Worm (Caenorhabditis elegans) whole organism, young adult: Measurements from ENCODE around the gene F42E8.1.
A peak's percentile ranks its signal among the peaks of the same experiment; 100 is the strongest.

Source experiments
- B0019.2 ChIP-seq: fragments of 200-800 bp; sonication (Bioruptor generic); conservative IDR thresholded peaks from 2 replicates; pipeline ENCODE4 v1.3.6; 2022; ENCODE audit warnings: missing genetic modification reagents, missing genetic modification characterization, missing compliant biosample characterization
- B0261.1 ChIP-seq: sonication (generic microtip); optimal IDR thresholded peaks from 2 replicates; lab custom pipeline; 2016; ENCODE audit warnings: mild to moderate bottlenecking, missing genetic modification characterization, moderate library complexity, missing compliant biosample characterization
- B0336.3 ChIP-seq: fragments of 200-800 bp; sonication (Bioruptor generic); IDR thresholded peaks from 2 replicates; pipeline ENCODE4 v1.3.6; 2022; ENCODE audit warnings: missing genetic modification characterization, missing compliant biosample characterization
- C06A6.2 ChIP-seq: fragments of 200-800 bp; sonication (Bioruptor generic); conservative IDR thresholded peaks from 2 replicates; pipeline ENCODE4 v1.3.6; 2022; ENCODE audit warnings: missing genetic modification characterization, missing compliant biosample characterization
- F39B2.1 ChIP-seq: fragments of 200-800 bp; sonication (Bioruptor generic); IDR thresholded peaks from 2 replicates; pipeline ENCODE4 v1.3.6; 2022; ENCODE audit warnings: missing genetic modification reagents, missing genetic modification characterization, missing compliant biosample characterization
- F57C9.4 ChIP-seq: sonication (generic microtip); optimal IDR thresholded peaks from 2 replicates; lab custom pipeline; 2017; ENCODE audit warnings: mild to moderate bottlenecking, missing genetic modification characterization, missing compliant biosample characterization
- K12H6.12 ChIP-seq: fragments of 200-800 bp; sonication (Bioruptor generic); optimal IDR thresholded peaks from 2 replicates; lab custom pipeline; 2018; ENCODE audit warnings: mild to moderate bottlenecking, missing genetic modification characterization, missing compliant biosample characterization
- Y53F4B.3 ChIP-seq: fragments of 200-800 bp; sonication (Bioruptor generic); IDR thresholded peaks from 2 replicates; pipeline ENCODE4 v1.3.6; 2022; ENCODE audit warnings: missing genetic modification reagents, missing genetic modification characterization, missing compliant biosample characterization
- ama-1 ChIP-seq, 3 experiments: fragments of 150-350 bp in 1 of 3; sonication (generic microtip) in 2 of 3; optimal IDR thresholded peaks; 2 replicates each; lab custom pipeline; 2014 to 2018; ENCODE audit warnings: missing biosample characterization in 2 of 3, missing genetic modification characterization in 2 of 3, missing genetic modification reagents in 2 of 3
- atf-7 ChIP-seq: sonication (generic microtip); optimal IDR thresholded peaks from 2 replicates; lab custom pipeline; 2017; ENCODE audit warnings: mild to moderate bottlenecking, missing genetic modification characterization, missing compliant biosample characterization
- attf-5 ChIP-seq: fragments of 200-800 bp; sonication (Bioruptor generic); optimal IDR thresholded peaks from 2 replicates; lab custom pipeline; 2018; ENCODE audit warnings: mild to moderate bottlenecking, missing genetic modification characterization, missing compliant biosample characterization
- attf-6 ChIP-seq: fragments of 200-800 bp; sonication (Bioruptor generic); IDR thresholded peaks from 2 replicates; pipeline ENCODE4 v1.3.6; 2022; ENCODE audit warnings: missing genetic modification reagents, missing genetic modification characterization, missing compliant biosample characterization
- cebp-1 ChIP-seq, 2 experiments: fragments of 200-800 bp in 1 of 2; sonication (Bioruptor generic) in 1 of 2; sonication (generic microtip) in 1 of 2; IDR thresholded peaks in 1 of 2; optimal IDR thresholded peaks in 1 of 2; 2 replicates each; pipeline versions ENCODE4 v1.3.6 to Lab custom; 2017 to 2022; ENCODE audit warnings: missing compliant biosample characterization in 2 of 2, missing genetic modification characterization in 2 of 2, mild to moderate bottlenecking in 1 of 2, missing genetic modification reagents in 1 of 2, moderate library complexity in 1 of 2
- ceh-58 ChIP-seq: fragments of 200-800 bp; sonication (Bioruptor generic); IDR thresholded peaks from 2 replicates; pipeline ENCODE4 v1.3.6; 2022; ENCODE audit warnings: missing genetic modification characterization, missing compliant biosample characterization
- ceh-79 ChIP-seq: sonication (generic microtip); optimal IDR thresholded peaks from 2 replicates; lab custom pipeline; 2017; ENCODE audit warnings: mild to moderate bottlenecking, missing genetic modification characterization, missing compliant biosample characterization
- chd-7 ChIP-seq: sonication (generic microtip); optimal IDR thresholded peaks from 2 replicates; lab custom pipeline; 2016; ENCODE audit warnings: mild to moderate bottlenecking, missing genetic modification characterization, moderate library complexity, missing compliant biosample characterization
- dpff-1 ChIP-seq: sonication (generic microtip); optimal IDR thresholded peaks from 2 replicates; lab custom pipeline; 2017; ENCODE audit warnings: mild to moderate bottlenecking, missing genetic modification characterization, missing compliant biosample characterization
- dpl-1 ChIP-seq: fragments of 150-350 bp; optimal IDR thresholded peaks from 2 replicates; lab custom pipeline; 2014; ENCODE audit warnings: missing biosample characterization, missing genetic modification reagents, missing genetic modification characterization
- egl-44 ChIP-seq: fragments of 200-800 bp; sonication (Bioruptor generic); IDR thresholded peaks from 2 replicates; pipeline ENCODE4 v1.3.6; 2022; ENCODE audit warnings: missing genetic modification reagents, missing genetic modification characterization, missing compliant biosample characterization
- egrh-3 ChIP-seq: fragments of 200-800 bp; sonication (Bioruptor generic); IDR thresholded peaks from 2 replicates; pipeline ENCODE4 v1.3.6; 2022; ENCODE audit warnings: missing genetic modification reagents, missing genetic modification characterization, missing compliant biosample characterization
- ekl-4 ChIP-seq: fragments of 200-800 bp; sonication (Bioruptor generic); IDR thresholded peaks from 2 replicates; pipeline ENCODE4 v1.3.6; 2022; ENCODE audit warnings: missing genetic modification reagents, missing genetic modification characterization, missing compliant biosample characterization
- hmg-1.2 ChIP-seq: fragments of 200-800 bp; sonication (Bioruptor generic); IDR thresholded peaks from 2 replicates; pipeline ENCODE4 v1.3.6; 2022; ENCODE audit warnings: missing genetic modification reagents, missing genetic modification characterization, missing compliant biosample characterization
- hsf-1 ChIP-seq: fragments of 200-800 bp; sonication (Bioruptor generic); IDR thresholded peaks from 2 replicates; pipeline ENCODE4 v1.3.6; 2022; ENCODE audit warnings: missing genetic modification reagents, missing genetic modification characterization, missing compliant biosample characterization
- let-526 ChIP-seq: fragments of 200-800 bp; sonication (Bioruptor generic); IDR thresholded peaks from 2 replicates; pipeline ENCODE4 v1.3.6; 2022; ENCODE audit warnings: missing genetic modification reagents, missing genetic modification characterization, missing compliant biosample characterization
- lin-35 ChIP-seq, 3 experiments: fragments of 150-350 bp in 2 of 3; sonication (generic microtip) in 1 of 3; optimal IDR thresholded peaks; 2 replicates each; lab custom pipeline; 2014 to 2018; ENCODE audit warnings: missing biosample characterization in 3 of 3, missing genetic modification characterization in 3 of 3, missing genetic modification reagents in 3 of 3
- lin-54 ChIP-seq: fragments of 200-800 bp; sonication (Bioruptor generic); optimal IDR thresholded peaks from 2 replicates; lab custom pipeline; 2018; ENCODE audit warnings: mild to moderate bottlenecking, missing genetic modification characterization, missing compliant biosample characterization
- lsl-1 ChIP-seq: fragments of 200-800 bp; sonication (Bioruptor generic); optimal IDR thresholded peaks from 2 replicates; lab custom pipeline; 2018; ENCODE audit warnings: mild to moderate bottlenecking, missing genetic modification characterization, moderate library complexity, missing compliant biosample characterization
- mcd-1 ChIP-seq: fragments of 200-800 bp; sonication (Bioruptor generic); IDR thresholded peaks from 2 replicates; pipeline ENCODE4 v1.3.6; 2022; ENCODE audit warnings: missing genetic modification reagents, missing genetic modification characterization, missing compliant biosample characterization
- nfya-1 ChIP-seq: sonication (generic microtip); optimal IDR thresholded peaks from 2 replicates; lab custom pipeline; 2017; ENCODE audit warnings: antibody characterized with exemption, missing compliant biosample characterization, missing genetic modification characterization, borderline replicate concordance; ENCODE audit not compliant: insufficient read depth
- nfyb-1 ChIP-seq: fragments of 200-800 bp; sonication (Bioruptor generic); IDR thresholded peaks from 2 replicates; pipeline ENCODE4 v1.3.6; 2022; ENCODE audit warnings: missing genetic modification reagents, missing genetic modification characterization, missing compliant biosample characterization
- nhr-80 ChIP-seq: sonication (generic microtip); optimal IDR thresholded peaks from 2 replicates; lab custom pipeline; 2016; ENCODE audit warnings: missing genetic modification characterization, missing compliant biosample characterization
- nhr-90 ChIP-seq: sonication (generic microtip); optimal IDR thresholded peaks from 2 replicates; lab custom pipeline; 2016; ENCODE audit warnings: missing genotype, mild to moderate bottlenecking, missing genetic modification characterization, missing compliant biosample characterization
- pbrm-1 ChIP-seq: fragments of 200-800 bp; sonication (Bioruptor generic); IDR thresholded peaks from 2 replicates; pipeline ENCODE4 v1.3.6; 2022; ENCODE audit warnings: missing genetic modification reagents, missing genetic modification characterization, missing compliant biosample characterization
- pha-4 ChIP-seq: fragments of 150-350 bp; sonication (generic microtip); optimal IDR thresholded peaks from 2 replicates; lab custom pipeline; 2014; ENCODE audit warnings: missing biosample characterization, missing genetic modification reagents, missing genetic modification characterization
- rcor-1 ChIP-seq: fragments of 200-800 bp; sonication (Bioruptor generic); IDR thresholded peaks from 2 replicates; pipeline ENCODE4 v1.3.6; 2022; ENCODE audit warnings: missing genetic modification reagents, missing genetic modification characterization, missing compliant biosample characterization
- snpc-1.3 ChIP-seq: sonication (generic microtip); optimal IDR thresholded peaks from 2 replicates; lab custom pipeline; 2017; ENCODE audit warnings: missing genetic modification characterization, mild to moderate bottlenecking, missing compliant biosample characterization, antibody characterized with exemption, moderate library complexity, missing genotype, missing genetic modification reagents; ENCODE audit not compliant: insufficient read depth
- snpc-4 ChIP-seq, 5 experiments: fragments of 150-350 bp in 1 of 5; sonication (generic microtip) in 4 of 5; optimal IDR thresholded peaks; 2 replicates each; lab custom pipeline; 2014 to 2018; ENCODE audit warnings: missing genetic modification characterization in 5 of 5, missing biosample characterization in 3 of 5, antibody characterized with exemption in 2 of 5, mild to moderate bottlenecking in 2 of 5, missing compliant biosample characterization in 2 of 5, missing genotype in 2 of 5, moderate library complexity in 2 of 5, missing genetic modification reagents in 1 of 5
- somi-1 ChIP-seq: fragments of 200-800 bp; sonication (Bioruptor generic); optimal IDR thresholded peaks from 2 replicates; lab custom pipeline; 2018; ENCODE audit warnings: mild to moderate bottlenecking, missing genetic modification characterization, missing compliant biosample characterization
- tbp1 ChIP-seq: fragments of 200-800 bp; sonication (Bioruptor generic); optimal IDR thresholded peaks from 2 replicates; lab custom pipeline; 2018; ENCODE audit warnings: mild to moderate bottlenecking, missing genetic modification characterization, missing compliant biosample characterization
- zim-3 ChIP-seq: sonication (generic microtip); optimal IDR thresholded peaks from 2 replicates; lab custom pipeline; 2017; ENCODE audit warnings: mild to moderate bottlenecking, missing genetic modification characterization, moderate library complexity, missing compliant biosample characterization
- ztf-22 ChIP-seq: fragments of 200-800 bp; sonication (Bioruptor generic); optimal IDR thresholded peaks from 2 replicates; lab custom pipeline; 2018; ENCODE audit warnings: mild to moderate bottlenecking, missing genetic modification characterization, moderate library complexity, missing compliant biosample characterization
- ztf-26 ChIP-seq: sonication (generic microtip); optimal IDR thresholded peaks from 2 replicates; lab custom pipeline; 2017; ENCODE audit warnings: missing genetic modification characterization, missing compliant biosample characterization
- ztf-6 ChIP-seq: fragments of 200-800 bp; sonication (Bioruptor generic); IDR thresholded peaks from 2 replicates; pipeline ENCODE4 v1.3.6; 2022; ENCODE audit warnings: missing genetic modification reagents, missing genetic modification characterization, missing compliant biosample characterization

F42E8.1 gene

DNA sequence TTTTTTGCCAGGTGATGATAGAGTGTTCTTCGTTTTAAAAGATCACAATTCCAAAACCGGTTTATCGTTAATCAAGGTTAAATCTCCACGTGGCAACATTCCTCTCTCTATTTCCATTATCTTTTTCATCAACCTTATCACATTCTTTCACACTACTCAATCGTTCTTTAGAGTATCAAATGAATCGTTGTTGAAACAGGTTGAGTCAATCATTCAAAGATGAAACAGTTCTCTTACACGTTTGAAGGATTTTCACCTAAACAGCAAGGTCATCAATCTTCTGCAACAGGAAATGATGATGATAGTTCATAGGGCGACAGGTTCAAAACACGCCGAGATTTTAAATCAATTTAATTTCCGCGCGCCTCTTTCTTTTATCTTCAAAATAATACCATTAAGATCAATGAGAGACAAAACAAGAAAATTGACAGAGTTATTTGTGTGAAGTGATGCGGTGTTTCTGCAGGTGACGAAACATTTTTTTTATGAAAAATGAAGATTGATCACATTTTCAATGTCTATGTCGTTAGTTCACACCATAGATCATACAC, 19.3 kb downstream of the F42E8.1 start (continued):
- TF ChIP-seq nfya-1 (tag; lab: Kevin White, UChicago), result no peak
- no peak for TF ChIP-seq rcor-1 (GFP tag; lab: Robert Waterston, UW)
- no peak for TF ChIP-seq snpc-1.3 (tag; lab: Kevin White, UChicago)
- TF ChIP-seq attf-6 (GFP tag; lab: Robert Waterston, UW), result no peak
- no peak for TF ChIP-seq lsl-1 (GFP tag; lab: Kevin White, UChicago)
- TF ChIP-seq ama-1 (optimal IDR thresholded peaks at IDR 0.05; lab: Kevin White, UChicago), result no peak
- TF ChIP-seq ama-1 (GFP tag; optimal IDR thresholded peaks at IDR 0.05; lab: Kevin White, UChicago), result no peak
- no peak for TF ChIP-seq let-526 (GFP tag; lab: Robert Waterston, UW)
- no peak for TF ChIP-seq ceh-79
- TF ChIP-seq dpl-1 (GFP tag; lab: Kevin White, UChicago), result no peak
- no peak for TF ChIP-seq B0261.1 (tag; lab: Kevin White, UChicago)
- no peak for TF ChIP-seq ztf-6

DNA sequence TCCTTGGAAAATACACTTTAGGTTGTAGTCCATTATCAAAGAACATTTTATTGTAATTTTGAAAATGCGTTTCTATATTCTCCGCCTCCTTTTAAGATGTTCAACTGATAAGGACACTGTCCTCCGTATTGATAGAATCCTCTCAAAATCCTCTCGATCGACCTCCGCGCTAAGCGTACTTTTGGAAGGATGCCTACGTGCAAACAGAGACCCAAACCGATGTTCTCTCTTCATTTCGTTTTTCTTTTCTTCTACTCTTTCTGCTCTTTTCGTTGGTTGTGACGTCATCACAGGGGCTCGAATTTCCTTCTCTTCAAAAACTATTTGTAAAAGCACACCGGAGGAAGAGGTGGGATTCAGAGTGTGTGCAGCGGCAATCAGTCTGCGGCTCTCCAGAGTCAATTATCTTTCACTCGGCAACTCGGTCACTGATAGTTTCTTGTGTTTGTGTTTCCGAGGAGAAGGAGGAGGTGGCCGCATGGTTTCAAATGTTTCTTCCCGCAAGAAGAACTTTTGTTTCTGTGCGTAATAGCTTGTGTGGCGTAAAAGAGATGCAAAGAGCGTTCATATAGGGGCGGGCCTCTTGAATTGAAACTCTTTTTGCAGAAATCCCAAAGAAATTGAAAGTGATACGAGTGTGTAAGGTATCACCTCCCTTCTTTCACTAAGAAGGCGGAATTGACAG, 20.6 kb downstream of the F42E8.1 start, which contains the start of gene C34B4.2:
C34B4.2 (plus strand) TSS at position 614 of the 685 bp plus-strand sequence.
- TF ChIP-seq egl-44 (0 out of 2 replicates have a peak, but pooled peaks have one; percentile 54), pbrm-1 (GFP tag; lab: Robert Waterston, UW) (0 out of 2 replicates have a peak, but pooled peaks have one; percentile 30), C06A6.2 (GFP tag; lab: Robert Waterston, UW) (no peak), lin-54 (GFP tag; lab: Kevin White, UChicago) (no peak), F57C9.4 (tag; lab: Kevin White, UChicago) (no peak), ekl-4 (GFP tag; lab: Robert Waterston, UW) (0 out of 2 replicates have a peak, but pooled peaks have one; percentile 30), hmg-1.2 (GFP tag; lab: Robert Waterston, UW) (peak; percentile 48; the same call in 1 of the 2 replicates), ztf-22 (GFP tag; lab: Kevin White, UChicago) (peak; percentile 84), K12H6.12 (tag; lab: Kevin White, UChicago) (peak; percentile 55), atf-7 (tag; lab: Kevin White, UChicago) (peak; percentile 82), nfyb-1 (peak; percentile 56; the same call in 1 of the 2 replicates), Y53F4B.3 (GFP tag; lab: Robert Waterston, UW) (no peak), snpc-4 (GFP tag; optimal IDR thresholded peaks at IDR 0.05; lab: Kevin White, UChicago) (no peak), snpc-4 (tag; optimal IDR thresholded peaks at IDR 0.05; lab: Kevin White, UChicago) (peak in 1 of 4 experiments; percentile 13), tbp1 (GFP tag; lab: Kevin White, UChicago) (peak; percentile 38), dpl-1 (GFP tag; lab: Kevin White, UChicago) (no peak), ceh-58 (GFP tag; lab: Robert Waterston, UW) (no peak), pha-4 (tag; lab: Kevin White, UChicago) (peak; percentile 13), let-526 (GFP tag; lab: Robert Waterston, UW) (no peak), dpff-1 (tag; lab: Kevin White, UChicago) (no peak), attf-5 (GFP tag; lab: Kevin White, UChicago) (peak; percentile 40), hsf-1 (GFP tag; lab: Robert Waterston, UW) (0 out of 2 replicates have a peak, but pooled peaks have one; percentile 17), zim-3 (tag; lab: Kevin White, UChicago) (no peak), lin-35 (GFP tag; optimal IDR thresholded peaks at IDR 0.05; lab: Kevin White, UChicago) (peak in 1 of 3 experiments; percentile 23), mcd-1 (GFP tag; lab: Robert Waterston, UW) (0 out of 2 replicates have a peak, but pooled peaks have one; percentile 14), cebp-1 (GFP tag; IDR thresholded peaks at IDR 0.05; lab: Robert Waterston, UW) (no peak), cebp-1 (tag; optimal IDR thresholded peaks at IDR 0.05; lab: Kevin White, UChicago) (peak; percentile 67), nhr-90 (tag; lab: Kevin White, UChicago) (no peak), chd-7 (tag; lab: Kevin White, UChicago) (peak; percentile 35), snpc-1.3 (tag; lab: Kevin White, UChicago) (no peak), somi-1 (GFP tag; lab: Kevin White, UChicago) (peak; percentile 44), nhr-80 (tag; lab: Kevin White, UChicago) (peak; percentile 92), F39B2.1 (GFP tag; lab: Robert Waterston, UW) (no peak), B0336.3 (GFP tag; lab: Robert Waterston, UW) (peak; percentile 71; the same call in 1 of the 2 replicates), egrh-3 (GFP tag; lab: Robert Waterston, UW) (peak; percentile 38; the same call in 1 of the 2 replicates), B0019.2 (GFP tag; lab: Robert Waterston, UW) (no peak), ztf-26 (tag; lab: Kevin White, UChicago) (no peak)
